Fruit fly (Drosophila melanogaster) whole organism, embryonic: ENCODE data around the gene ZAP3.

ENCODE experiments used
- CG10274 ChIP-seq: fragments of 200-800 bp; sonication (Bioruptor generic); optimal IDR thresholded peaks from 3 replicates; lab custom pipeline; 2017; ENCODE audit warnings: missing biosample characterization, mild to moderate bottlenecking, missing genetic modification characterization
- CG10321 ChIP-seq: fragments of 200-800 bp; sonication (Bioruptor generic); IDR thresholded peaks from 2 replicates; pipeline ENCODE4 v1.3.6; 2022; ENCODE audit warnings: missing biosample characterization, missing genetic modification characterization
- CG12659 ChIP-seq: fragments of 200-800 bp; sonication (Bioruptor generic); optimal IDR thresholded peaks from 3 replicates; lab custom pipeline; 2017; ENCODE audit warnings: mild to moderate bottlenecking, missing biosample characterization, missing genetic modification reagents, missing genetic modification characterization
- CG15601 ChIP-seq: fragments of 200-800 bp; sonication (Bioruptor generic); optimal IDR thresholded peaks from 3 replicates; lab custom pipeline; 2019; ENCODE audit warnings: missing biosample characterization, mild to moderate bottlenecking, missing genetic modification characterization, moderate library complexity
- CG2116 ChIP-seq: fragments of 200-800 bp; sonication (Bioruptor generic); optimal IDR thresholded peaks from 3 replicates; lab custom pipeline; 2018; ENCODE audit warnings: missing biosample characterization, mild to moderate bottlenecking, missing genetic modification characterization
- CG2202 ChIP-seq: fragments of 200-800 bp; sonication (Bioruptor generic); optimal IDR thresholded peaks from 2 replicates; lab custom pipeline; 2018; ENCODE audit warnings: missing biosample characterization, mild to moderate bottlenecking, missing genetic modification characterization
- CG3163 ChIP-seq: fragments of 200-800 bp; sonication (Bioruptor generic); optimal IDR thresholded peaks from 3 replicates; lab custom pipeline; 2016; ENCODE audit warnings: missing biosample characterization, missing genetic modification characterization
- CG4404 ChIP-seq: fragments of 200-800 bp; sonication (Bioruptor generic); IDR thresholded peaks from 2 replicates; pipeline ENCODE4 v1.3.6; 2022; ENCODE audit warnings: missing biosample characterization, missing genetic modification characterization
- CG6683 ChIP-seq: fragments of 200-800 bp; sonication (Bioruptor generic); optimal IDR thresholded peaks from 2 replicates; lab custom pipeline; 2017; ENCODE audit warnings: missing biosample characterization, mild to moderate bottlenecking, missing genetic modification characterization, missing genetic modification reagents
- CG6765 ChIP-seq: fragments of 200-800 bp; sonication (Bioruptor generic); optimal IDR thresholded peaks from 3 replicates; lab custom pipeline; 2017; ENCODE audit warnings: missing biosample characterization, mild to moderate bottlenecking, missing genetic modification characterization
- CG7745 ChIP-seq: fragments of 200-800 bp; sonication (Bioruptor generic); optimal IDR thresholded peaks from 2 replicates; lab custom pipeline; 2018; ENCODE audit warnings: missing biosample characterization, mild to moderate bottlenecking, missing genetic modification characterization, moderate library complexity
- CG7786 ChIP-seq: fragments of 200-800 bp; sonication (Bioruptor generic); optimal IDR thresholded peaks from 2 replicates; lab custom pipeline; 2016; ENCODE audit warnings: missing biosample characterization, missing genetic modification characterization
- CG7963 ChIP-seq: fragments of 200-800 bp; sonication (Bioruptor generic); IDR thresholded peaks from 3 replicates; pipeline ENCODE4 v1.3.6; 2022; ENCODE audit warnings: missing biosample characterization, missing genetic modification characterization; ENCODE audit not compliant: partially characterized antibody
- CG8089 ChIP-seq: fragments of 200-800 bp; sonication (Bioruptor generic); optimal IDR thresholded peaks from 3 replicates; lab custom pipeline; 2016; ENCODE audit warnings: missing biosample characterization, missing genetic modification characterization
- D19B ChIP-seq: fragments of 200-800 bp; sonication (Bioruptor generic); optimal IDR thresholded peaks from 2 replicates; lab custom pipeline; 2017; ENCODE audit warnings: missing biosample characterization, mild to moderate bottlenecking, missing genetic modification characterization
- Doc2 ChIP-seq: fragments of 200-800 bp; sonication (Bioruptor generic); IDR thresholded peaks from 2 replicates; pipeline ENCODE4 v1.3.6; 2022; ENCODE audit warnings: missing biosample characterization, missing genetic modification characterization
- E2f2 ChIP-seq: fragments of 200-800 bp; sonication (Bioruptor generic); IDR thresholded peaks from 2 replicates; pipeline ENCODE4 v1.3.6; 2022; ENCODE audit warnings: missing biosample characterization, missing genetic modification characterization
- HHEX ChIP-seq: fragments of 200-800 bp; sonication (Bioruptor generic); optimal IDR thresholded peaks from 3 replicates; lab custom pipeline; 2017; ENCODE audit warnings: missing biosample characterization, mild to moderate bottlenecking, missing genetic modification characterization, missing genetic modification reagents
- HLH54F ChIP-seq: fragments of 200-800 bp; sonication (Bioruptor generic); optimal IDR thresholded peaks from 3 replicates; lab custom pipeline; 2016; ENCODE audit warnings: missing biosample characterization, missing genetic modification characterization
- Med ChIP-seq: fragments of 200-800 bp; sonication (Bioruptor generic); peaks from one replicate; lab custom pipeline; 2016; ENCODE audit warnings: missing biosample characterization, missing genetic modification characterization, mild to moderate bottlenecking, inconsistent platforms, moderate library complexity
- NC2α ChIP-seq: fragments of 200-800 bp; sonication (Bioruptor generic); optimal IDR thresholded peaks from 2 replicates; lab custom pipeline; 2016; ENCODE audit warnings: missing biosample characterization, missing genetic modification characterization
- NFAT ChIP-seq: fragments of 200-800 bp; sonication (Bioruptor generic); IDR thresholded peaks from 2 replicates; pipeline ENCODE4 v1.3.6; 2022; ENCODE audit warnings: missing biosample characterization, missing genetic modification characterization
- NK7.1 ChIP-seq: fragments of 200-800 bp; sonication (Bioruptor generic); optimal IDR thresholded peaks from 3 replicates; lab custom pipeline; 2016; ENCODE audit warnings: missing biosample characterization, missing genetic modification characterization
- Stat92E ChIP-seq, 3 experiments: fragments of >200 bp in 2 of 3; fragments of 200-800 bp in 1 of 3; sonication (Bioruptor generic) in 1 of 3; optimal IDR thresholded peaks; 2 replicates each; lab custom pipeline; 2017 to 2019; ENCODE audit warnings: missing biosample characterization in 3 of 3, missing genetic modification characterization in 3 of 3, mild to moderate bottlenecking in 1 of 3, moderate library complexity in 1 of 3
- YL-1 ChIP-seq: fragments of 200-800 bp; sonication (Bioruptor generic); optimal IDR thresholded peaks from 3 replicates; lab custom pipeline; 2017; ENCODE audit warnings: missing biosample characterization, mild to moderate bottlenecking, missing genetic modification characterization
- croc ChIP-seq: fragments of 200-800 bp; sonication (Bioruptor generic); conservative IDR thresholded peaks from 3 replicates; pipeline ENCODE4 v1.3.6; 2022; ENCODE audit warnings: missing biosample characterization, missing genetic modification characterization
- dpn ChIP-seq, 2 experiments: fragments of 200-800 bp; sonication (Bioruptor generic); optimal IDR thresholded peaks; 3 replicates each; lab custom pipeline; 2016; ENCODE audit warnings: missing biosample characterization in 2 of 2, missing genetic modification characterization in 2 of 2
- dysf ChIP-seq: fragments of 200-800 bp; sonication (Bioruptor generic); IDR thresholded peaks from 3 replicates; pipeline ENCODE4 v1.3.6; 2022; ENCODE audit warnings: missing biosample characterization, missing genetic modification characterization
- fru ChIP-seq: fragments of >200 bp; optimal IDR thresholded peaks from 2 replicates; lab custom pipeline; 2017
- h ChIP-seq: fragments of >200 bp; optimal IDR thresholded peaks from 2 replicates; lab custom pipeline; 2017
- hbn ChIP-seq: fragments of 200-800 bp; sonication (Bioruptor generic); IDR thresholded peaks from 2 replicates; pipeline ENCODE4 v1.3.6; 2022; ENCODE audit warnings: missing biosample characterization, missing genetic modification characterization; ENCODE audit not compliant: partially characterized antibody
- inv ChIP-seq: fragments of 200-800 bp; sonication (Bioruptor generic); IDR thresholded peaks from 2 replicates; pipeline ENCODE4 v1.3.6; 2022; ENCODE audit warnings: missing biosample characterization, missing genetic modification characterization; ENCODE audit not compliant: partially characterized antibody
- lab ChIP-seq: fragments of 200-800 bp; sonication (Bioruptor generic); optimal IDR thresholded peaks from 3 replicates; lab custom pipeline; 2017; ENCODE audit warnings: missing biosample characterization, missing genetic modification characterization, mild to moderate bottlenecking, moderate library complexity, missing genetic modification reagents
- lola ChIP-seq, 3 experiments: fragments of >200 bp in 2 of 3; fragments of 200-800 bp in 1 of 3; sonication (Bioruptor generic) in 1 of 3; optimal IDR thresholded peaks; 2 replicates each; lab custom pipeline; 2017 to 2019; ENCODE audit warnings: missing biosample characterization in 3 of 3, missing genetic modification characterization in 3 of 3, mild to moderate bottlenecking in 1 of 3, moderate library complexity in 1 of 3
- maf-S ChIP-seq: fragments of 200-800 bp; sonication (Bioruptor generic); optimal IDR thresholded peaks from 2 replicates; lab custom pipeline; 2016; ENCODE audit warnings: missing biosample characterization, missing genetic modification characterization
- mirr ChIP-seq: fragments of 200-800 bp; sonication (Bioruptor generic); optimal IDR thresholded peaks from 3 replicates; lab custom pipeline; 2018; ENCODE audit warnings: missing biosample characterization, mild to moderate bottlenecking, missing genetic modification characterization
- mld ChIP-seq: fragments of 200-800 bp; sonication (Bioruptor generic); IDR thresholded peaks from 3 replicates; pipeline ENCODE4 v1.3.6; 2022; ENCODE audit warnings: missing biosample characterization, missing genetic modification characterization; ENCODE audit not compliant: partially characterized antibody
- nerfin-1 ChIP-seq: fragments of 200-800 bp; sonication (Bioruptor generic); optimal IDR thresholded peaks from 3 replicates; lab custom pipeline; 2019; ENCODE audit warnings: missing biosample characterization, mild to moderate bottlenecking, missing genetic modification characterization, moderate library complexity
- pb ChIP-seq: fragments of 200-800 bp; sonication (Bioruptor generic); optimal IDR thresholded peaks from 3 replicates; lab custom pipeline; 2016; ENCODE audit warnings: missing biosample characterization, missing genetic modification characterization
- ranshi ChIP-seq: fragments of 200-800 bp; sonication (Bioruptor generic); IDR thresholded peaks from 2 replicates; pipeline ENCODE4 v1.3.6; 2022; ENCODE audit warnings: missing biosample characterization, missing genetic modification characterization
- sc ChIP-seq, 3 experiments: fragments of >200 bp in 2 of 3; fragments of 200-800 bp in 1 of 3; sonication (Bioruptor generic) in 1 of 3; optimal IDR thresholded peaks; 2 replicates in 2 of 3; 3 replicates in 1 of 3; lab custom pipeline; 2017; ENCODE audit warnings: mild to moderate bottlenecking in 1 of 3, missing biosample characterization in 1 of 3, missing genetic modification characterization in 1 of 3, missing genetic modification reagents in 1 of 3
- slp2 ChIP-seq: fragments of 200-800 bp; sonication (Bioruptor generic); optimal IDR thresholded peaks from 2 replicates; lab custom pipeline; 2016; ENCODE audit warnings: missing biosample characterization, missing genetic modification characterization
- stwl ChIP-seq: fragments of 200-800 bp; sonication (Bioruptor generic); optimal IDR thresholded peaks from 3 replicates; lab custom pipeline; 2018; ENCODE audit warnings: missing biosample characterization, mild to moderate bottlenecking, missing genetic modification characterization, moderate library complexity
- tll ChIP-seq, 2 experiments: fragments of 200-800 bp in 1 of 2; fragments of >200 bp in 1 of 2; sonication (Bioruptor generic) in 1 of 2; optimal IDR thresholded peaks; 2 replicates each; lab custom pipeline; 2017 to 2019; ENCODE audit warnings: missing biosample characterization in 2 of 2, missing genetic modification characterization in 2 of 2, mild to moderate bottlenecking in 1 of 2, moderate library complexity in 1 of 2
- tup ChIP-seq: fragments of 200-800 bp; sonication (Bioruptor generic); optimal IDR thresholded peaks from 2 replicates; lab custom pipeline; 2016; ENCODE audit warnings: missing biosample characterization, mild to moderate bottlenecking, missing genetic modification characterization, moderate library complexity
- unpg ChIP-seq: fragments of 200-800 bp; sonication (Bioruptor generic); optimal IDR thresholded peaks from 3 replicates; lab custom pipeline; 2018; ENCODE audit warnings: missing biosample characterization, mild to moderate bottlenecking, missing genetic modification characterization, moderate library complexity
- vnd ChIP-seq: fragments of 200-800 bp; sonication (Bioruptor generic); IDR thresholded peaks from 3 replicates; pipeline ENCODE4 v1.3.6; 2022; ENCODE audit warnings: missing biosample characterization, missing genetic modification characterization; ENCODE audit not compliant: partially characterized antibody
- wor ChIP-seq: fragments of 200-800 bp; sonication (Bioruptor generic); IDR thresholded peaks from 2 replicates; pipeline ENCODE4 v1.3.6; 2022; ENCODE audit warnings: missing biosample characterization, missing genetic modification characterization

Gene ZAP3

DNA sequence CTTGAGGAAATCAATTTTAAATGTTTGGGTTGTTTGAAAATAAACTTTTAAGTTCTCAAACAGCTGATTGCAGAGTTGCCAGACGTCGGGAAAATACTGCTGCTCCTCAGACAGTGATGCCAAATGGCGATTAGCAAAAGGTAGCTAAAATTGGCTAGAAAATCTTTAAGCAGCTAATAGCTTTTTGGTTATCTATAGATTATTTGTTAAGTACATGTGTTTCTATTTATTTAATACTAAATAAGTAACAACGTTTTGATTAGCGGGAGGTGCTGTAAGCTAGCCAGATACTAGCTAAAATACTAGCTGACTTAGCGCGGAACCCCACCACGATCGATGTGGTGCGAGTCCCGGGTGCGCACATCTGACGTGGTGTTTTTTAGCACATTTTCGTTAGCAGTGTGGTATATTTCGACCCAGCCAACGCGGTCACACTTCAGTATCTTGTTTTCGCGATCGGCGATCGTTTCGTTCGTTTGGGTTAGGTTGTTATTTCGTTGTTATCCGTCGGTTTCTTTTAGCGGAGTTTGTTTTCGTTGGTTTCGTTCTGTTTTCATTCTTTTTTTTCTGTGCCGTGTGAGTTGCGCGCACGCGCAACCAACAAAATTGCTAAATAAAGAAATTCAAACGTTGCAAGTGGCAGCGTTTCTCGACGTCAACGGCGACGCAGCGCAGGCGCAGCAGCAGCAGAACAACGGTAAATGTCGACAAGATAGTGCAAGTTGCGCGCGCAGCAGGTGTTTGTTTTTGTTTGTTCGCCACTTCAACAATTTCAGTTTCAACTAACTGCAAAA lies 4.0 kb upstream of the ZAP3 start, which contains the start of the genes Naxe and RhoU:
Naxe (minus strand) TSS at position 77 of the 794 bp plus-strand sequence.
RhoU (plus strand) TSS at position 433 of the 794 bp plus-strand sequence.
- TF ChIP-seq dpn (GFP tag; optimal IDR thresholded peaks at IDR 0.05; lab: Kevin White, UChicago) (peak; percentile 27 to 31), lola (GFP tag; optimal IDR thresholded peaks at IDR 0.05; lab: Kevin White, UChicago) (peak in 1 of 3 experiments; percentile 30), nerfin-1 (no peak), Med (GFP tag; lab: Kevin White, UChicago) (peak; percentile 67), mld (GFP tag; lab: Robert Waterston, UW) (no peak), tll (GFP tag; optimal IDR thresholded peaks at IDR 0.05; lab: Kevin White, UChicago) (peak in 1 of 2 experiments; percentile 42), HLH54F (GFP tag; lab: Kevin White, UChicago) (peak; percentile 29), slp2 (GFP tag; lab: Kevin White, UChicago) (no peak), D19B (GFP tag; lab: Kevin White, UChicago) (no peak), CG6765 (GFP tag; lab: Kevin White, UChicago) (no peak), Stat92E (GFP tag; optimal IDR thresholded peaks at IDR 0.05; lab: Kevin White, UChicago) (no peak), CG15601 (tag; lab: Kevin White, UChicago) (no peak), pb (no peak), CG7786 (GFP tag; lab: Kevin White, UChicago) (no peak), CG2116 (GFP tag; lab: Kevin White, UChicago) (peak; percentile 40), CG7745 (tag; lab: Kevin White, UChicago) (no peak), stwl (tag; lab: Kevin White, UChicago) (peak; percentile 32), ranshi (GFP tag; lab: Robert Waterston, UW) (no peak), Doc2 (GFP tag; lab: Robert Waterston, UW) (no peak), inv (GFP tag; lab: Robert Waterston, UW) (no peak), maf-S (GFP tag; lab: Kevin White, UChicago) (no peak), tup (GFP tag; lab: Kevin White, UChicago) (no peak), CG4404 (GFP tag; lab: Robert Waterston, UW) (peak; percentile 57; the same call in 1 of the 2 replicates), CG10321 (no peak), croc (no peak), sc (optimal IDR thresholded peaks at IDR 0.05; lab: Kevin White, UChicago) (no peak), sc (GFP tag; optimal IDR thresholded peaks at IDR 0.05; lab: Kevin White, UChicago) (no peak), CG6683 (GFP tag; lab: Kevin White, UChicago) (no peak), YL-1 (no peak), mirr (GFP tag; lab: Kevin White, UChicago) (no peak), CG12659 (GFP tag; lab: Kevin White, UChicago) (peak; percentile 68), CG3163 (GFP tag; lab: Kevin White, UChicago) (no peak), E2f2 (GFP tag; lab: Robert Waterston, UW) (peak; percentile 31; the same call in 1 of the 2 replicates), wor (GFP tag; lab: Robert Waterston, UW) (no peak), fru (no peak), HHEX (GFP tag; lab: Kevin White, UChicago) (no peak), dysf (GFP tag; lab: Robert Waterston, UW) (peak; percentile 33; the same call in 1 of the 3 replicates), CG10274 (GFP tag; lab: Kevin White, UChicago) (no peak), vnd (GFP tag; lab: Robert Waterston, UW) (no peak), unpg (no peak), h (lab: Kevin White, UChicago) (no peak), CG7963 (no peak), CG2202 (tag; lab: Kevin White, UChicago) (no peak), lab (GFP tag; lab: Kevin White, UChicago) (no peak), CG8089 (GFP tag; lab: Kevin White, UChicago) (no peak), NC2α (GFP tag; lab: Kevin White, UChicago) (no peak), hbn (GFP tag; lab: Robert Waterston, UW) (no peak), NFAT (GFP tag; lab: Robert Waterston, UW) (no peak), NK7.1 (GFP tag; lab: Kevin White, UChicago) (no peak)
